Worm (Caenorhabditis elegans): Measurements from ENCODE around the gene F40A3.4.

The F40A3.4 gene

ce11 chrV:7836911-7837310 lies 38.6 kb upstream of the F40A3.4 start, which contains the start of gene txt-5:
txt-5 (minus strand) TSS chrV:7837134.
- TF ChIP-seq nhr-90 (tag; optimal IDR thresholded peaks at IDR 0.05; ENCODE audit: poor library complexity), result peak; percentile 67
- TF ChIP-seq lin-35 (GFP tag; optimal IDR thresholded peaks at IDR 0.05), result peak in 1 of 2 experiments; percentile 43
- TF ChIP-seq Y116A8C.19 (tag; optimal IDR thresholded peaks at IDR 0.05; ENCODE audit: borderline replicate concordance), result no peak
- TF ChIP-seq nhr-47 (tag; optimal IDR thresholded peaks at IDR 0.05), result peak; percentile 24
- TF ChIP-seq nhr-85 (tag), result peak; percentile 86
- TF ChIP-seq nhr-19 (GFP tag; conservative IDR thresholded peaks at IDR 0.05), result peak; percentile 37
- no peak for TF ChIP-seq swsn-7 (tag; optimal IDR thresholded peaks at IDR 0.05)
- peak in 1 of 2 experiments; percentile 22 for TF ChIP-seq lsy-2 (tag; optimal IDR thresholded peaks at IDR 0.05)
- TF ChIP-seq elt-3 (tag; optimal IDR thresholded peaks at IDR 0.05), result peak in 3 of 6 experiments; percentile 43 to 83 (median 68)
- no peak for TF ChIP-seq snpc-4 (tag; optimal IDR thresholded peaks at IDR 0.05)
- TF ChIP-seq nhr-71 (tag; optimal IDR thresholded peaks at IDR 0.05), result peak; percentile 72
- peak; percentile 53 for TF ChIP-seq snu-23 (GFP tag; optimal IDR thresholded peaks at IDR 0.05)
- peak; percentile 51 for TF ChIP-seq lin-14 (GFP tag; optimal IDR thresholded peaks at IDR 0.05)
- TF ChIP-seq nhr-20 (tag; optimal IDR thresholded peaks at IDR 0.05), result peak; percentile 57

ce11 chrV:7837809-7838208 lies 37.7 kb upstream of the F40A3.4 start, which contains the start of gene ttr-33:
ttr-33 (minus strand) TSS chrV:7837909.
- TF ChIP-seq elt-3 (tag; optimal IDR thresholded peaks at IDR 0.05) (peak in 1 of 6 experiments; percentile 3), elt-2 (tag; optimal IDR thresholded peaks at IDR 0.05) (no peak)

- TF ChIP-seq tlp-1 (tag; optimal IDR thresholded peaks at IDR 0.05) (no peak), snpc-4 (tag; optimal IDR thresholded peaks at IDR 0.05) (no peak), C16A3.4 (tag; optimal IDR thresholded peaks at IDR 0.05) (no peak), unc-62 (GFP tag; optimal IDR thresholded peaks at IDR 0.05) (no peak), lin-14 (GFP tag; optimal IDR thresholded peaks at IDR 0.05) (no peak), aly-2 (tag; optimal IDR thresholded peaks at IDR 0.05) (no peak), mep-1 (tag; optimal IDR thresholded peaks at IDR 0.05) (no peak), rnt-1 (tag; optimal IDR thresholded peaks at IDR 0.05) (no peak), sup-37 (GFP tag; optimal IDR thresholded peaks at IDR 0.05) (no peak)
Observed at ce11 chrV:7839485-7839884, 36.1 kb upstream of the F40A3.4 start, which contains the start of gene C37C3.12. C37C3.12 (minus strand) TSS chrV:7839585.

ce11 chrV:7842228-7842627 lies 33.3 kb upstream of the F40A3.4 start, which contains the start of gene grd-8:
grd-8 (plus strand) TSS chrV:7842528.
- no peak for TF ChIP-seq swsn-7 (tag; optimal IDR thresholded peaks at IDR 0.05)

ce11 chrV:7847170-7847569 lies 28.4 kb upstream of the F40A3.4 start, which contains the start of gene memo-1:
memo-1 (minus strand) TSS chrV:7847171.
- peak; percentile 8 for TF ChIP-seq unc-86 (tag; optimal IDR thresholded peaks at IDR 0.05)
- TF ChIP-seq lin-14 (GFP tag; optimal IDR thresholded peaks at IDR 0.05), result peak; percentile 26
- no peak for TF ChIP-seq dsc-1 (tag; optimal IDR thresholded peaks at IDR 0.05)

ce11 chrV:7847687-7848086 lies 27.9 kb upstream of the F40A3.4 start:
- no peak for TF ChIP-seq efl-1 (optimal IDR thresholded peaks at IDR 0.05)
- TF ChIP-seq efl-1 (GFP tag; optimal IDR thresholded peaks at IDR 0.05 in 1 of 2), result peak in 1 of 2 experiments; percentile 78
- TF ChIP-seq lin-35 (GFP tag; optimal IDR thresholded peaks at IDR 0.05), result no peak
- no peak for TF ChIP-seq C34B4.2 (tag; optimal IDR thresholded peaks at IDR 0.05)

- TF ChIP-seq nhr-84 (tag; optimal IDR thresholded peaks at IDR 0.05) (no peak), Y116A8C.19 (tag; optimal IDR thresholded peaks at IDR 0.05; ENCODE audit: borderline replicate concordance) (no peak), unc-30 (tag; optimal IDR thresholded peaks at IDR 0.05) (no peak), isw-1 (GFP tag; IDR thresholded peaks at IDR 0.05) (no peak), hpl-2 (GFP tag; optimal IDR thresholded peaks at IDR 0.05) (no peak), ceh-8 (GFP tag; optimal IDR thresholded peaks at IDR 0.05) (no peak), egl-27 (tag; optimal IDR thresholded peaks at IDR 0.05) (no peak), nhr-90 (tag; optimal IDR thresholded peaks at IDR 0.05; ENCODE audit: poor library complexity) (no peak), skn-1 (tag; optimal IDR thresholded peaks at IDR 0.05) (no peak), lir-3 (tag; optimal IDR thresholded peaks at IDR 0.05; ENCODE audit: poor library complexity) (no peak), alr-1 (tag; optimal IDR thresholded peaks at IDR 0.05; ENCODE audit: borderline replicate concordance) (no peak), mep-1 (tag; optimal IDR thresholded peaks at IDR 0.05) (peak; percentile 48), efl-3 (GFP tag; optimal IDR thresholded peaks at IDR 0.05) (no peak), unc-86 (tag; optimal IDR thresholded peaks at IDR 0.05) (no peak), mdl-1 (tag; optimal IDR thresholded peaks at IDR 0.05) (peak in 1 of 2 experiments; percentile 69), nhr-11 (tag; optimal IDR thresholded peaks at IDR 0.05) (no peak), nhr-237 (tag; optimal IDR thresholded peaks at IDR 0.05) (no peak), blmp-1 (tag; optimal IDR thresholded peaks at IDR 0.05) (peak; percentile 77)
Observed at ce11 chrV:7848251-7848650, 27.3 kb upstream of the F40A3.4 start.
